Worm (Caenorhabditis elegans): Measurements from ENCODE around the gene F44E5.17.

- no peak for TF ChIP-seq zag-1 (tag; optimal IDR thresholded peaks at IDR 0.05)
- no peak for TF ChIP-seq lin-39 (tag; optimal IDR thresholded peaks at IDR 0.05)
- no peak for TF ChIP-seq skn-1 (tag; optimal IDR thresholded peaks at IDR 0.05)
- no peak for TF ChIP-seq crh-2 (tag; optimal IDR thresholded peaks at IDR 0.05)
- no peak for TF ChIP-seq nhr-11 (tag; optimal IDR thresholded peaks at IDR 0.05)
- TF ChIP-seq nhr-12 (tag; optimal IDR thresholded peaks at IDR 0.05): no peak
- TF ChIP-seq ztf-4 (tag; optimal IDR thresholded peaks at IDR 0.05): no peak
- no peak for TF ChIP-seq alr-1 (tag; optimal IDR thresholded peaks at IDR 0.05)
- TF ChIP-seq nhr-10 (tag; optimal IDR thresholded peaks at IDR 0.05): no peak
- no peak for TF ChIP-seq nhr-21 (tag; optimal IDR thresholded peaks at IDR 0.05)
These were observed 9.2 kb downstream of the F44E5.17 start, which contains the start of gene ctsa-1.2 for ce11 chrII:11739199-11739598.

All from whole organism, L2 larva.